Worm (Caenorhabditis elegans): ENCODE results near the gene his-7.

- TF ChIP-seq ama-1 (optimal IDR thresholded peaks at IDR 0.05), result no peak
- TF ChIP-seq pqm-1 (tag; optimal IDR thresholded peaks at IDR 0.05), result no peak
- no peak for TF ChIP-seq nhr-77 (tag; optimal IDR thresholded peaks at IDR 0.05)
- no peak for TF ChIP-seq egl-27 (tag; optimal IDR thresholded peaks at IDR 0.05)
- no peak for TF ChIP-seq mdl-1 (tag; optimal IDR thresholded peaks at IDR 0.05)
- no peak for TF ChIP-seq ztf-4 (tag; optimal IDR thresholded peaks at IDR 0.05)
- TF ChIP-seq zag-1 (tag; optimal IDR thresholded peaks at IDR 0.05), result no peak
- no peak for TF ChIP-seq fkh-10 (GFP tag; optimal IDR thresholded peaks at IDR 0.05)
Observed at ce11 chrV:8494260-8494939, 38.8 kb upstream of the his-7 start, which contains the start of gene pxn-1.
